Fruit fly (Drosophila melanogaster) whole organism, prepupa: ENCODE data around the gene CG12009.
A peak's percentile ranks its signal among the peaks of the same experiment; 100 is the strongest.

Experiments
- CG10631 ChIP-seq: fragments of 200-800 bp; sonication (Bioruptor generic); optimal IDR thresholded peaks from 2 replicates; lab custom pipeline; 2016; ENCODE audit warnings: missing biosample characterization, missing genetic modification characterization
- CG11294 ChIP-seq: fragments of 200-800 bp; sonication (Bioruptor generic); IDR thresholded peaks from 2 replicates; pipeline ENCODE4 v1.3.6; 2022; ENCODE audit warnings: missing biosample characterization, missing genetic modification characterization
- CG11902 ChIP-seq: fragments of 200-800 bp; sonication (Bioruptor generic); optimal IDR thresholded peaks from 3 replicates; lab custom pipeline; 2016; ENCODE audit warnings: missing biosample characterization, missing genetic modification characterization
- CG15336 ChIP-seq: fragments of 200-800 bp; sonication (Bioruptor generic); IDR thresholded peaks from 2 replicates; pipeline ENCODE4 v1.3.6; 2022; ENCODE audit warnings: missing biosample characterization, missing genetic modification characterization
- CG1621 ChIP-seq: fragments of 200-800 bp; sonication (Bioruptor generic); optimal IDR thresholded peaks from 3 replicates; lab custom pipeline; 2018; ENCODE audit warnings: missing biosample characterization, mild to moderate bottlenecking, missing genetic modification characterization
- CG16779 ChIP-seq: fragments of 200-800 bp; sonication (Bioruptor generic); optimal IDR thresholded peaks from 3 replicates; lab custom pipeline; 2017; ENCODE audit warnings: missing biosample characterization, mild to moderate bottlenecking, missing genetic modification characterization
- CG3032 ChIP-seq: fragments of 200-800 bp; optimal IDR thresholded peaks from 2 replicates; lab custom pipeline; 2019; ENCODE audit warnings: missing biosample characterization, mild to moderate bottlenecking, missing genetic modification characterization, moderate library complexity
- CG32006 ChIP-seq: fragments of 200-800 bp; sonication (Bioruptor generic); optimal IDR thresholded peaks from 3 replicates; lab custom pipeline; 2017; ENCODE audit warnings: missing biosample characterization, mild to moderate bottlenecking, missing genetic modification characterization
- CG34406 ChIP-seq: fragments of 200-800 bp; sonication (Bioruptor generic); optimal IDR thresholded peaks from 3 replicates; lab custom pipeline; 2016; ENCODE audit warnings: missing biosample characterization, missing genetic modification characterization
- CG3919 ChIP-seq: fragments of 200-800 bp; sonication (Bioruptor generic); optimal IDR thresholded peaks from 3 replicates; lab custom pipeline; 2016; ENCODE audit warnings: missing biosample characterization, missing genetic modification characterization
- CG4318 ChIP-seq: fragments of 200-800 bp; sonication (Bioruptor generic); optimal IDR thresholded peaks from 3 replicates; lab custom pipeline; 2017; ENCODE audit warnings: missing biosample characterization, mild to moderate bottlenecking, missing genetic modification characterization
- CG6163 ChIP-seq: fragments of 200-800 bp; sonication (Bioruptor generic); IDR thresholded peaks from 3 replicates; pipeline ENCODE4 v1.3.6; 2022; ENCODE audit warnings: missing biosample characterization, missing genetic modification characterization
- CG6792 ChIP-seq: fragments of 200-800 bp; sonication (Bioruptor generic); optimal IDR thresholded peaks from 3 replicates; lab custom pipeline; 2016; ENCODE audit warnings: missing biosample characterization, missing genetic modification characterization
- CG8319 ChIP-seq: fragments of 200-800 bp; sonication (Bioruptor generic); optimal IDR thresholded peaks from 3 replicates; lab custom pipeline; 2016; ENCODE audit warnings: missing biosample characterization, missing genetic modification characterization
- CG8632 ChIP-seq: fragments of 200-800 bp; sonication (Bioruptor generic); optimal IDR thresholded peaks from 3 replicates; lab custom pipeline; 2016; ENCODE audit warnings: missing biosample characterization, missing genetic modification characterization
- Eip78C ChIP-seq: fragments of 200-800 bp; sonication (Bioruptor generic); peaks from one replicate; lab custom pipeline; 2016; ENCODE audit warnings: missing biosample characterization, missing genetic modification characterization
- Eip93F ChIP-seq: fragments of 200-800 bp; sonication (Bioruptor generic); optimal IDR thresholded peaks from 2 replicates; lab custom pipeline; 2016; ENCODE audit warnings: missing biosample characterization, mild to moderate bottlenecking, missing genetic modification characterization
- Ets21C ChIP-seq: fragments of 200-800 bp; sonication (Bioruptor generic); optimal IDR thresholded peaks from 3 replicates; lab custom pipeline; 2016; ENCODE audit warnings: missing biosample characterization, missing genetic modification characterization
- Ets96B ChIP-seq: fragments of 200-800 bp; optimal IDR thresholded peaks from 2 replicates; lab custom pipeline; 2019; ENCODE audit warnings: missing biosample characterization, mild to moderate bottlenecking, missing genetic modification characterization, moderate library complexity
- Hr38 ChIP-seq: sonication (Bioruptor generic); optimal IDR thresholded peaks from 2 replicates; lab custom pipeline; 2016; ENCODE audit warnings: missing biosample characterization, missing genetic modification characterization
- Hr39 ChIP-seq: fragments of 200-800 bp; sonication (Bioruptor generic); optimal IDR thresholded peaks from 2 replicates; lab custom pipeline; 2016; ENCODE audit warnings: missing biosample characterization, missing genetic modification characterization
- Hr4 ChIP-seq: fragments of 200-800 bp; sonication (Bioruptor generic); optimal IDR thresholded peaks from 3 replicates; lab custom pipeline; 2016; ENCODE audit warnings: missing biosample characterization, missing genetic modification characterization
- Lpt ChIP-seq: fragments of 200-800 bp; sonication (Bioruptor generic); optimal IDR thresholded peaks from 3 replicates; lab custom pipeline; 2016; ENCODE audit warnings: missing biosample characterization, missing genetic modification characterization
- Met ChIP-seq: fragments of 200-800 bp; sonication (Bioruptor generic); optimal IDR thresholded peaks from 3 replicates; lab custom pipeline; 2016; ENCODE audit warnings: missing biosample characterization, missing genetic modification characterization
- OdsH ChIP-seq: fragments of 200-800 bp; sonication (Bioruptor generic); optimal IDR thresholded peaks from 3 replicates; lab custom pipeline; 2016; ENCODE audit warnings: missing biosample characterization, missing genetic modification characterization
- Smox ChIP-seq: fragments of 200-800 bp; sonication (Bioruptor generic); optimal IDR thresholded peaks from 3 replicates; lab custom pipeline; 2016; ENCODE audit warnings: missing biosample characterization, missing genetic modification characterization
- Sox102F ChIP-seq: fragments of 200-800 bp; sonication (Bioruptor generic); optimal IDR thresholded peaks from 2 replicates; lab custom pipeline; 2016; ENCODE audit warnings: missing biosample characterization, mild to moderate bottlenecking, missing genetic modification characterization
- Sox14 ChIP-seq: fragments of 200-800 bp; sonication (Bioruptor generic); optimal IDR thresholded peaks from 3 replicates; lab custom pipeline; 2016; ENCODE audit warnings: missing biosample characterization, missing genetic modification characterization
- eg ChIP-seq: fragments of 200-800 bp; sonication (Bioruptor generic); IDR thresholded peaks from 3 replicates; pipeline ENCODE4 v1.3.6; 2022; ENCODE audit warnings: missing biosample characterization, missing genetic modification characterization
- esn ChIP-seq: fragments of 200-800 bp; sonication (Bioruptor generic); optimal IDR thresholded peaks from 2 replicates; lab custom pipeline; 2016; ENCODE audit warnings: missing biosample characterization, mild to moderate bottlenecking, missing genetic modification characterization, moderate library complexity
- fd59A ChIP-seq: fragments of 200-800 bp; sonication (Bioruptor generic); optimal IDR thresholded peaks from 2 replicates; lab custom pipeline; 2017; ENCODE audit warnings: missing biosample characterization, mild to moderate bottlenecking, missing genetic modification characterization, missing genetic modification reagents
- fkh ChIP-seq: fragments of 200-800 bp; sonication (Bioruptor generic); optimal IDR thresholded peaks from 3 replicates; lab custom pipeline; 2017; ENCODE audit warnings: missing biosample characterization, mild to moderate bottlenecking, missing genetic modification characterization, moderate library complexity
- net ChIP-seq: fragments of 200-800 bp; sonication (Bioruptor generic); optimal IDR thresholded peaks from 3 replicates; lab custom pipeline; 2016; ENCODE audit warnings: missing biosample characterization, missing genetic modification characterization
- pdm3 ChIP-seq: fragments of 200-800 bp; sonication (Bioruptor generic); optimal IDR thresholded peaks from 3 replicates; lab custom pipeline; 2016; ENCODE audit warnings: missing biosample characterization, missing genetic modification characterization
- spab ChIP-seq: fragments of 200-800 bp; sonication (Bioruptor generic); optimal IDR thresholded peaks from 2 replicates; lab custom pipeline; 2017; ENCODE audit warnings: missing biosample characterization, mild to moderate bottlenecking, missing genetic modification characterization, missing genetic modification reagents
- ss ChIP-seq, 2 experiments: fragments of 200-800 bp; sonication (Bioruptor generic); optimal IDR thresholded peaks; 2 replicates in 1 of 2; 3 replicates in 1 of 2; lab custom pipeline; 2017 to 2018; ENCODE audit warnings: mild to moderate bottlenecking in 2 of 2, missing biosample characterization in 2 of 2, missing genetic modification characterization in 2 of 2, moderate library complexity in 1 of 2
- svp ChIP-seq: fragments of 200-800 bp; sonication (Bioruptor generic); peaks from one replicate; lab custom pipeline; 2016; ENCODE audit warnings: missing biosample characterization, missing genetic modification characterization
- topi ChIP-seq: fragments of 200-800 bp; sonication (Bioruptor generic); optimal IDR thresholded peaks from 3 replicates; lab custom pipeline; 2016; ENCODE audit warnings: missing biosample characterization, missing genetic modification characterization
- vri ChIP-seq: fragments of 200-800 bp; sonication (Bioruptor generic); optimal IDR thresholded peaks from 3 replicates; lab custom pipeline; 2016; ENCODE audit warnings: missing biosample characterization, mild to moderate bottlenecking, missing genetic modification characterization

The CG12009 gene

DNA sequence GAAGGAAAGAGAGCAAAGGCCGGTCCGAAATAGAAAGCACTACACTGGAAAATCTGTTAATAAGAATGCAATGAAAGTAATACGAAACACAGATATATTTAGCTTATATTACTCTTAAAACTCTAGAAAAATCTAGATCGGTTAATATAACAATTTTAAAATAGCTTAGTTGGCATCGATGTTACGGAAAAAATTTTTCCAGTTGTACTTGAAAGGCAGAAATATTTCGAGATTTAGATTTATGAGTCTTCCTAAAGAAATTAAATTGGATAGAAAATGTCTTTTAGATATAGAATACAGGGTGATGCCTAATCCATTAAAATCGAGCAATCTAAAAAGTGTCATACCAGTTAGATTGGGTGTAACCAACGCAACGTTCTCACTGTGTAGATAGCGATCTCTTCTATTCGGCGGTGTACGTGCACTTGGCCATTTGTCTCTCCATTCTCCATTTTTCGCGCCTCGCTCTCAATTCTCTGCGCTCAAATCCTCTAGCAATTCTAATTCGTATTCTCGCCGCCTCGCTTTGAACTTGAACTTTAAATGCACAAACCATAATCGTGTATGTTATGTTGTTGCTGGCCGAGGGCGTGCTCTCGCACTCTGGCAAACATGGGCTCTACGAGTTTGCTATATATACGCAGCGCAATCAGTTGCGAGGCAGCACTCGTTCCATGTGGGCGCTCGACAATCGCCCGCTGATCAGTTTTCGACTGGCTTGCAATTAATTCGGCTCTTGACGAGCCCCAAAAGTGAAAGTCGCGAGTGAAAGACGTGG is 41.1 kb upstream of the CG12009 start (continued):
- TF ChIP-seq CG11294 (GFP tag; lab: Robert Waterston, UW) (peak; percentile 81), eg (peak; percentile 77), spab (GFP tag; lab: Kevin White, UChicago) (peak; percentile 47), CG1621 (peak; percentile 16), CG32006 (peak; percentile 98), Met (peak; percentile 9), CG3919 (peak; percentile 84), CG6792 (peak; percentile 69), topi (peak; percentile 17), Eip93F (GFP tag; lab: Kevin White, UChicago) (peak; percentile 15), esn (peak; percentile 39), Hr39 (peak; percentile 40), CG34406 (peak; percentile 45), pdm3 (GFP tag; lab: Kevin White, UChicago) (peak; percentile 87), Ets21C (GFP tag; lab: Kevin White, UChicago) (no peak), ss (GFP tag; optimal IDR thresholded peaks at IDR 0.05; lab: Kevin White, UChicago) (peak; percentile 33 to 50), CG6163 (peak; percentile 48; the same call in 2 of the 3 replicates), fd59A (GFP tag; lab: Kevin White, UChicago) (peak; percentile 79), CG15336 (GFP tag; lab: Robert Waterston, UW) (peak; percentile 87), CG8319 (no peak), CG4318 (GFP tag; lab: Kevin White, UChicago) (peak; percentile 95), CG16779 (peak; percentile 63), fkh (GFP tag; lab: Kevin White, UChicago) (peak; percentile 80), Sox14 (GFP tag; lab: Kevin White, UChicago) (peak; percentile 91), CG11902 (GFP tag; lab: Kevin White, UChicago) (no peak), Sox102F (GFP tag; lab: Kevin White, UChicago) (no peak), Hr4 (peak; percentile 96)

dm6 chr3L:3250922-3251658 is 40.2 kb upstream of the CG12009 start:
- no peak for TF ChIP-seq CG6792
- TF ChIP-seq CG3032 (tag; lab: Kevin White, UChicago), result no peak
- no peak for TF ChIP-seq Ets96B (tag; lab: Kevin White, UChicago)
- peak; percentile 80 for TF ChIP-seq svp
- peak; percentile 27 for TF ChIP-seq net (GFP tag; lab: Kevin White, UChicago)
- no peak for TF ChIP-seq CG10631 (GFP tag; lab: Kevin White, UChicago)
- TF ChIP-seq Lpt (GFP tag; lab: Kevin White, UChicago), result no peak
- no peak for TF ChIP-seq CG8632 (GFP tag; lab: Kevin White, UChicago)
- peak; percentile 4 for TF ChIP-seq vri (GFP tag; lab: Kevin White, UChicago)
- no peak for TF ChIP-seq Hr38 (GFP tag; lab: Kevin White, UChicago)
- TF ChIP-seq Eip93F (GFP tag; lab: Kevin White, UChicago), result peak; percentile 79
- peak; percentile 40 for TF ChIP-seq Eip78C (GFP tag; lab: Kevin White, UChicago)
- peak; percentile 30 for TF ChIP-seq esn
- TF ChIP-seq Smox (GFP tag; lab: Kevin White, UChicago), result peak; percentile 18
- TF ChIP-seq CG11902 (GFP tag; lab: Kevin White, UChicago), result no peak
- no peak for TF ChIP-seq CG8319
- peak; percentile 6 for TF ChIP-seq OdsH (GFP tag; lab: Kevin White, UChicago)
